Fruit fly (Drosophila melanogaster) whole organism, prepupa: ENCODE data around the gene Dok.

Source experiments
- CG10631 ChIP-seq: fragments of 200-800 bp; sonication (Bioruptor generic); optimal IDR thresholded peaks from 2 replicates; lab custom pipeline; 2016; ENCODE audit warnings: missing biosample characterization, missing genetic modification characterization
- CG11762 ChIP-seq: fragments of 200-800 bp; sonication (Bioruptor generic); optimal IDR thresholded peaks from 3 replicates; lab custom pipeline; 2016; ENCODE audit warnings: missing biosample characterization, missing genetic modification characterization; ENCODE audit not compliant: insufficient read depth
- CG15336 ChIP-seq: fragments of 200-800 bp; sonication (Bioruptor generic); IDR thresholded peaks from 2 replicates; pipeline ENCODE4 v1.3.6; 2022; ENCODE audit warnings: missing biosample characterization, missing genetic modification characterization
- CG1621 ChIP-seq: fragments of 200-800 bp; sonication (Bioruptor generic); optimal IDR thresholded peaks from 3 replicates; lab custom pipeline; 2018; ENCODE audit warnings: missing biosample characterization, mild to moderate bottlenecking, missing genetic modification characterization
- CG31627 ChIP-seq: fragments of 200-800 bp; sonication (Bioruptor generic); optimal IDR thresholded peaks from 3 replicates; lab custom pipeline; 2016; ENCODE audit warnings: missing biosample characterization, missing genetic modification characterization
- CG32006 ChIP-seq: fragments of 200-800 bp; sonication (Bioruptor generic); optimal IDR thresholded peaks from 3 replicates; lab custom pipeline; 2017; ENCODE audit warnings: missing biosample characterization, mild to moderate bottlenecking, missing genetic modification characterization
- CG34406 ChIP-seq: fragments of 200-800 bp; sonication (Bioruptor generic); optimal IDR thresholded peaks from 3 replicates; lab custom pipeline; 2016; ENCODE audit warnings: missing biosample characterization, missing genetic modification characterization
- CG3919 ChIP-seq: fragments of 200-800 bp; sonication (Bioruptor generic); optimal IDR thresholded peaks from 3 replicates; lab custom pipeline; 2016; ENCODE audit warnings: missing biosample characterization, missing genetic modification characterization
- CG4318 ChIP-seq: fragments of 200-800 bp; sonication (Bioruptor generic); optimal IDR thresholded peaks from 3 replicates; lab custom pipeline; 2017; ENCODE audit warnings: missing biosample characterization, mild to moderate bottlenecking, missing genetic modification characterization
- CG6163 ChIP-seq: fragments of 200-800 bp; sonication (Bioruptor generic); IDR thresholded peaks from 3 replicates; pipeline ENCODE4 v1.3.6; 2022; ENCODE audit warnings: missing biosample characterization, missing genetic modification characterization
- CG6276 ChIP-seq: fragments of 200-800 bp; sonication (Bioruptor generic); optimal IDR thresholded peaks from 2 replicates; lab custom pipeline; 2017; ENCODE audit warnings: missing biosample characterization, mild to moderate bottlenecking, missing genetic modification characterization
- CG6792 ChIP-seq: fragments of 200-800 bp; sonication (Bioruptor generic); optimal IDR thresholded peaks from 3 replicates; lab custom pipeline; 2016; ENCODE audit warnings: missing biosample characterization, missing genetic modification characterization
- CG6808 ChIP-seq: fragments of 200-800 bp; sonication (Bioruptor generic); optimal IDR thresholded peaks from 3 replicates; lab custom pipeline; 2017; ENCODE audit warnings: missing biosample characterization, missing genetic modification characterization, mild to moderate bottlenecking, moderate library complexity, missing genetic modification reagents
- CG6854 ChIP-seq: fragments of 200-800 bp; sonication (Bioruptor generic); optimal IDR thresholded peaks from 2 replicates; lab custom pipeline; 2017; ENCODE audit warnings: missing biosample characterization, mild to moderate bottlenecking, missing genetic modification characterization
- CG7368 ChIP-seq: fragments of 200-800 bp; sonication (Bioruptor generic); optimal IDR thresholded peaks from 3 replicates; lab custom pipeline; 2016; ENCODE audit warnings: missing biosample characterization, missing genetic modification characterization
- CG8119 ChIP-seq: fragments of 200-800 bp; sonication (Bioruptor generic); IDR thresholded peaks from 3 replicates; pipeline ENCODE4 v1.3.6; 2022; ENCODE audit warnings: missing biosample characterization, missing genetic modification characterization
- CG8319 ChIP-seq: fragments of 200-800 bp; sonication (Bioruptor generic); optimal IDR thresholded peaks from 3 replicates; lab custom pipeline; 2016; ENCODE audit warnings: missing biosample characterization, missing genetic modification characterization
- CG9139 ChIP-seq: fragments of 200-800 bp; sonication (Bioruptor generic); optimal IDR thresholded peaks from 3 replicates; lab custom pipeline; 2017; ENCODE audit warnings: missing biosample characterization, mild to moderate bottlenecking, missing genetic modification characterization
- Eip75B ChIP-seq: fragments of 200-800 bp; sonication (Bioruptor generic); optimal IDR thresholded peaks from 3 replicates; lab custom pipeline; 2016; ENCODE audit warnings: missing biosample characterization, missing genetic modification characterization
- Eip93F ChIP-seq: fragments of 200-800 bp; sonication (Bioruptor generic); optimal IDR thresholded peaks from 2 replicates; lab custom pipeline; 2016; ENCODE audit warnings: missing biosample characterization, mild to moderate bottlenecking, missing genetic modification characterization
- Ets96B ChIP-seq: fragments of 200-800 bp; optimal IDR thresholded peaks from 2 replicates; lab custom pipeline; 2019; ENCODE audit warnings: missing biosample characterization, mild to moderate bottlenecking, missing genetic modification characterization, moderate library complexity
- Gug ChIP-seq: fragments of 200-800 bp; sonication (Bioruptor generic); IDR thresholded peaks from 2 replicates; pipeline ENCODE4 v1.3.6; 2022; ENCODE audit warnings: missing biosample characterization, missing genetic modification characterization
- Hr38 ChIP-seq: sonication (Bioruptor generic); optimal IDR thresholded peaks from 2 replicates; lab custom pipeline; 2016; ENCODE audit warnings: missing biosample characterization, missing genetic modification characterization
- Hr39 ChIP-seq: fragments of 200-800 bp; sonication (Bioruptor generic); optimal IDR thresholded peaks from 2 replicates; lab custom pipeline; 2016; ENCODE audit warnings: missing biosample characterization, missing genetic modification characterization
- Hr4 ChIP-seq: fragments of 200-800 bp; sonication (Bioruptor generic); optimal IDR thresholded peaks from 3 replicates; lab custom pipeline; 2016; ENCODE audit warnings: missing biosample characterization, missing genetic modification characterization
- Met ChIP-seq: fragments of 200-800 bp; sonication (Bioruptor generic); optimal IDR thresholded peaks from 3 replicates; lab custom pipeline; 2016; ENCODE audit warnings: missing biosample characterization, missing genetic modification characterization
- OdsH ChIP-seq: fragments of 200-800 bp; sonication (Bioruptor generic); optimal IDR thresholded peaks from 3 replicates; lab custom pipeline; 2016; ENCODE audit warnings: missing biosample characterization, missing genetic modification characterization
- Smox ChIP-seq: fragments of 200-800 bp; sonication (Bioruptor generic); optimal IDR thresholded peaks from 3 replicates; lab custom pipeline; 2016; ENCODE audit warnings: missing biosample characterization, missing genetic modification characterization
- Sox102F ChIP-seq: fragments of 200-800 bp; sonication (Bioruptor generic); optimal IDR thresholded peaks from 2 replicates; lab custom pipeline; 2016; ENCODE audit warnings: missing biosample characterization, mild to moderate bottlenecking, missing genetic modification characterization
- Sox14 ChIP-seq: fragments of 200-800 bp; sonication (Bioruptor generic); optimal IDR thresholded peaks from 3 replicates; lab custom pipeline; 2016; ENCODE audit warnings: missing biosample characterization, missing genetic modification characterization
- acj6 ChIP-seq: fragments of 200-800 bp; sonication (Bioruptor generic); optimal IDR thresholded peaks from 3 replicates; lab custom pipeline; 2016; ENCODE audit warnings: missing biosample characterization, missing genetic modification characterization
- cyc ChIP-seq: fragments of 200-800 bp; sonication (Bioruptor generic); optimal IDR thresholded peaks from 3 replicates; lab custom pipeline; 2016; ENCODE audit warnings: missing biosample characterization, missing genetic modification characterization
- dac ChIP-seq: fragments of 200-800 bp; sonication (Bioruptor generic); optimal IDR thresholded peaks from 2 replicates; lab custom pipeline; 2017; ENCODE audit warnings: missing biosample characterization, mild to moderate bottlenecking, missing genetic modification characterization
- dsx ChIP-seq: fragments of 200-800 bp; optimal IDR thresholded peaks from 3 replicates; lab custom pipeline; 2019; ENCODE audit warnings: missing biosample characterization, mild to moderate bottlenecking, missing genetic modification characterization, moderate library complexity; ENCODE audit not compliant: poor library complexity, severe bottlenecking
- eg ChIP-seq: fragments of 200-800 bp; sonication (Bioruptor generic); IDR thresholded peaks from 3 replicates; pipeline ENCODE4 v1.3.6; 2022; ENCODE audit warnings: missing biosample characterization, missing genetic modification characterization
- esn ChIP-seq: fragments of 200-800 bp; sonication (Bioruptor generic); optimal IDR thresholded peaks from 2 replicates; lab custom pipeline; 2016; ENCODE audit warnings: missing biosample characterization, mild to moderate bottlenecking, missing genetic modification characterization, moderate library complexity
- fd59A ChIP-seq: fragments of 200-800 bp; sonication (Bioruptor generic); optimal IDR thresholded peaks from 2 replicates; lab custom pipeline; 2017; ENCODE audit warnings: missing biosample characterization, mild to moderate bottlenecking, missing genetic modification characterization, missing genetic modification reagents
- fkh ChIP-seq: fragments of 200-800 bp; sonication (Bioruptor generic); optimal IDR thresholded peaks from 3 replicates; lab custom pipeline; 2017; ENCODE audit warnings: missing biosample characterization, mild to moderate bottlenecking, missing genetic modification characterization, moderate library complexity
- lz ChIP-seq: fragments of 200-800 bp; sonication (Bioruptor generic); optimal IDR thresholded peaks from 3 replicates; lab custom pipeline; 2016; ENCODE audit warnings: missing biosample characterization, missing genetic modification characterization
- pdm3 ChIP-seq: fragments of 200-800 bp; sonication (Bioruptor generic); optimal IDR thresholded peaks from 3 replicates; lab custom pipeline; 2016; ENCODE audit warnings: missing biosample characterization, missing genetic modification characterization
- salr ChIP-seq, 2 experiments: fragments of 200-800 bp; sonication (Bioruptor generic); optimal IDR thresholded peaks; 3 replicates each; lab custom pipeline; 2016 to 2018; ENCODE audit warnings: missing biosample characterization in 2 of 2, missing genetic modification characterization in 2 of 2, mild to moderate bottlenecking in 1 of 2
- spab ChIP-seq: fragments of 200-800 bp; sonication (Bioruptor generic); optimal IDR thresholded peaks from 2 replicates; lab custom pipeline; 2017; ENCODE audit warnings: missing biosample characterization, mild to moderate bottlenecking, missing genetic modification characterization, missing genetic modification reagents
- ss ChIP-seq, 2 experiments: fragments of 200-800 bp; sonication (Bioruptor generic); optimal IDR thresholded peaks; 2 replicates in 1 of 2; 3 replicates in 1 of 2; lab custom pipeline; 2017 to 2018; ENCODE audit warnings: mild to moderate bottlenecking in 2 of 2, missing biosample characterization in 2 of 2, missing genetic modification characterization in 2 of 2, moderate library complexity in 1 of 2
- svp ChIP-seq: fragments of 200-800 bp; sonication (Bioruptor generic); peaks from one replicate; lab custom pipeline; 2016; ENCODE audit warnings: missing biosample characterization, missing genetic modification characterization
- topi ChIP-seq: fragments of 200-800 bp; sonication (Bioruptor generic); optimal IDR thresholded peaks from 3 replicates; lab custom pipeline; 2016; ENCODE audit warnings: missing biosample characterization, missing genetic modification characterization
- vri ChIP-seq: fragments of 200-800 bp; sonication (Bioruptor generic); optimal IDR thresholded peaks from 3 replicates; lab custom pipeline; 2016; ENCODE audit warnings: missing biosample characterization, mild to moderate bottlenecking, missing genetic modification characterization

Gene Dok

DNA sequence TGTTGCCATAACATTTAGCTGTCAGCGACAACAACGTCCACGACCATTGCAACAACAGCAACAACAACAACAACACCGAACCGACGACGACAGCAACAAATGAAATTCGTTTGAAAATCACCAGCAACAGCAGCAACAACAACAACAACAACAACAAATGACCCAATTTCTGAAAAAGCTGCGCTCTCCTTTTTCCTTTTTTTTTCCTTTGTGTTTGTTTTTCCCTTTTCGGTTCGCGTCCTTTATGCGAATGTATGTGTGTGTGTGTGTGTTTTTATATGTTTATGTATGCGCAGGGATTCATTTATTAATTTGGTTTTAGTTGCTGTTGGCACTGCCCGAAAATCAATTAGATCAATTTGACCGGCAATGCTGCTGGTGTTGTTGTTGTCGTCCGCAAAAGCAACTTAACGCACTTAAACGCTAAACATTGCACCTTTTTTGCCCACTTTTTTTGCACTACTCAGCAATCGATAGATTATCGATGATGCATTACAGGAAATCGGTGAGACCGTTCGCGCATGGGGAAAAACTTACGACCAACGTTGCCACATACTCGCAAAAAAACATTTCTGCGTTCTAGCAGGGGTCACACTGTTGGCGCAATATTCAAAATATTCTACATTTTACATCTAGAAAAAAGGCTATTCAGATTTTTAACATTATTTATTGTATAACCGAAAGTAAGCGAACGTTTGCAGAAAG, 33.1 kb upstream of the Dok start, which contains the start of gene unc-119 (continued):
- no peak for TF ChIP-seq vri (GFP tag; lab: Kevin White, UChicago)
- no peak for TF ChIP-seq esn (GFP tag; lab: Kevin White, UChicago)
- no peak for TF ChIP-seq dac (GFP tag; lab: Kevin White, UChicago)
- no peak for TF ChIP-seq Hr39 (GFP tag; lab: Kevin White, UChicago)
- TF ChIP-seq Met (GFP tag; lab: Kevin White, UChicago), result no peak
- no peak for TF ChIP-seq Hr4 (GFP tag; lab: Kevin White, UChicago)
- peak; percentile 3 for TF ChIP-seq pdm3 (GFP tag; lab: Kevin White, UChicago)
- peak; percentile 29 for TF ChIP-seq fd59A (GFP tag; lab: Kevin White, UChicago)
- peak; percentile 79 for TF ChIP-seq CG6808 (GFP tag; lab: Kevin White, UChicago)

DNA sequence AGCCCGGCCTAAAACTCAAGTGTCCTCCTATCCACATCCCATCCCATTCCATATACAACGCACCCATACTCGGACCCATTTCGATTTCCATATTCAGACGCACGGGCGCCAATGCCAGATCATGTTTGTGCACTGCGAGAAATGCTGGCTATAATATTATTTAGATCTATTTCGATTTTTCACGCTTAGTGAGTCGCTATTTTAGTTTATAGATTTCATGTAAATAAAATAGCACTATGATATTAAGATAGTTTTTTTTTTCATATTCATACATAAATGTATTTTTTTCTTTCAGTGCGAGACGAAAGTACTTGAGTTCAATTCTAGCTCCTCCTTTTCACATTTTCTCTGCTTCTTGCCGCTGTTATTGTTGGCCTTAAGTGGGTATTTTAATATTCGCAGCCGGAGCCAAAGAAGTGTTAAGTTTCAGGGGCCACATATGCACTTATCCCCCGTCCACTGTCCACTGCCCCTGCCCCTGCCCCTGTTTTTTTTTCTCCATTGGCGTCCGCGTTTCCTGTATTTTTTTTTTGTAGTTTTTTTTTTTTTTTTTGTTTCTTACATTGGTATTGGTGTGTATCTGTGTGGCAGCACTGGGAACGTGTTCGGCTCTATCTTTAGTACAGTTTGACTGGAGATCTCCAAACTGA, 32.0 kb upstream of the Dok start:
- TF ChIP-seq CG7368 (GFP tag; lab: Kevin White, UChicago) (peak; percentile 63), Eip75B (peak; percentile 72), OdsH (GFP tag; lab: Kevin White, UChicago) (peak; percentile 83), CG32006 (GFP tag; lab: Kevin White, UChicago) (peak; percentile 80), Sox14 (peak; percentile 69), Met (GFP tag; lab: Kevin White, UChicago) (peak; percentile 80), eg (GFP tag; lab: Robert Waterston, UW) (peak; percentile 59; the same call in 2 of the 3 replicates), CG10631 (GFP tag; lab: Kevin White, UChicago) (peak; percentile 85), CG6163 (GFP tag; lab: Robert Waterston, UW) (peak; percentile 81; the same call in 2 of the 3 replicates), spab (GFP tag; lab: Kevin White, UChicago) (peak; percentile 63), CG15336 (GFP tag; lab: Robert Waterston, UW) (peak; percentile 85), Hr38 (GFP tag; lab: Kevin White, UChicago) (no peak), dsx (GFP tag; lab: Kevin White, UChicago) (peak; percentile 79), CG6854 (GFP tag; lab: Kevin White, UChicago) (peak; percentile 39), CG8119 (peak; percentile 82), Eip93F (GFP tag; lab: Kevin White, UChicago) (no peak), dac (GFP tag; lab: Kevin White, UChicago) (peak; percentile 36), CG9139 (peak; percentile 81), ss (GFP tag; optimal IDR thresholded peaks at IDR 0.05; lab: Kevin White, UChicago) (peak; percentile 86 to 88), acj6 (peak; percentile 80), topi (GFP tag; lab: Kevin White, UChicago) (peak; percentile 77), CG11762 (GFP tag; lab: Kevin White, UChicago) (peak; percentile 53), cyc (peak; percentile 56), svp (GFP tag; lab: Kevin White, UChicago) (peak; percentile 90), pdm3 (GFP tag; lab: Kevin White, UChicago) (peak; percentile 81), CG1621 (peak; percentile 61), Gug (peak; percentile 39; the same call in 1 of the 2 replicates), Sox102F (peak; percentile 72), CG6276 (GFP tag; lab: Kevin White, UChicago) (peak; percentile 53), lz (GFP tag; lab: Kevin White, UChicago) (peak; percentile 68), CG8319 (GFP tag; lab: Kevin White, UChicago) (peak; percentile 51), Ets96B (tag; lab: Kevin White, UChicago) (peak; percentile 69), salr (GFP tag; optimal IDR thresholded peaks at IDR 0.05; lab: Kevin White, UChicago) (peak; percentile 54 to 79), CG3919 (GFP tag; lab: Kevin White, UChicago) (peak; percentile 87), vri (GFP tag; lab: Kevin White, UChicago) (peak; percentile 53), CG31627 (GFP tag; lab: Kevin White, UChicago) (peak; percentile 48), CG4318 (GFP tag; lab: Kevin White, UChicago) (peak; percentile 62), Smox (peak; percentile 74), CG34406 (peak; percentile 74), fkh (GFP tag; lab: Kevin White, UChicago) (no peak), CG6792 (peak; percentile 75)
